Fruit fly (Drosophila melanogaster) whole organism, wandering third instar larva: ENCODE results near the gene CG32388.

ENCODE experiments used
- Abd-B ChIP-seq: fragments of >200 bp; optimal IDR thresholded peaks from 2 replicates; lab custom pipeline; 2017; ENCODE audit warnings: missing biosample characterization, missing genetic modification characterization
- CG32264 ChIP-seq: fragments of 200-800 bp; sonication (Bioruptor generic); optimal IDR thresholded peaks from 2 replicates; lab custom pipeline; 2016; ENCODE audit warnings: missing biosample characterization, missing genetic modification characterization
- CG9705 ChIP-seq: fragments of 200-800 bp; sonication (Bioruptor generic); optimal IDR thresholded peaks from 2 replicates; lab custom pipeline; 2018; ENCODE audit warnings: missing biosample characterization, mild to moderate bottlenecking, missing genetic modification characterization
- CrebA ChIP-seq: fragments of 200-800 bp; sonication (Bioruptor generic); optimal IDR thresholded peaks from 2 replicates; lab custom pipeline; 2016; ENCODE audit warnings: missing biosample characterization, mild to moderate bottlenecking, missing genetic modification characterization, borderline replicate concordance
- Dfd ChIP-seq: fragments of >200 bp; optimal IDR thresholded peaks from 2 replicates; lab custom pipeline; 2017; ENCODE audit warnings: missing biosample characterization, missing genetic modification characterization
- Dif ChIP-seq: fragments of 200-275, 200-300 bp; sonication (Bioruptor generic); optimal IDR thresholded peaks from 2 replicates; lab custom pipeline; 2018; ENCODE audit warnings: missing biosample characterization, missing genetic modification characterization; ENCODE audit not compliant: partially characterized antibody
- GATAd ChIP-seq: sonication (Bioruptor generic); optimal IDR thresholded peaks from 2 replicates; lab custom pipeline; 2016; ENCODE audit warnings: missing biosample characterization, missing genetic modification characterization
- Hnf4 ChIP-seq: fragments of 200-800 bp; sonication (Bioruptor generic); optimal IDR thresholded peaks from 2 replicates; lab custom pipeline; 2016; ENCODE audit warnings: missing biosample characterization, mild to moderate bottlenecking, missing genetic modification characterization
- Hr78 ChIP-seq: fragments of >200 bp; optimal IDR thresholded peaks from 2 replicates; lab custom pipeline; 2017; ENCODE audit warnings: missing biosample characterization, missing genetic modification characterization
- Hr83 ChIP-seq: fragments of 200-300 bp; sonication (Bioruptor generic); optimal IDR thresholded peaks from 2 replicates; lab custom pipeline; 2016; ENCODE audit warnings: missing biosample characterization, mild to moderate bottlenecking, missing genetic modification characterization, moderate library complexity; ENCODE audit not compliant: poor library complexity, severe bottlenecking
- Jra ChIP-seq: sonication (Bioruptor generic); optimal IDR thresholded peaks from 2 replicates; lab custom pipeline; 2016; ENCODE audit warnings: missing biosample characterization, missing genetic modification characterization
- Mio ChIP-seq: sonication (Bioruptor generic); optimal IDR thresholded peaks from 2 replicates; lab custom pipeline; 2016; ENCODE audit warnings: missing biosample characterization, missing genetic modification characterization
- Myc ChIP-seq: fragments of >200 bp; optimal IDR thresholded peaks from 2 replicates; lab custom pipeline; 2017
- N ChIP-seq: fragments of >200 bp; optimal IDR thresholded peaks from 2 replicates; lab custom pipeline; 2018; ENCODE audit warnings: missing biosample characterization, missing external identifiers, missing genetic modification characterization
- OdsH ChIP-seq: fragments of 200-800 bp; sonication (Bioruptor generic); optimal IDR thresholded peaks from 2 replicates; lab custom pipeline; 2016; ENCODE audit warnings: missing biosample characterization, mild to moderate bottlenecking, missing genetic modification characterization
- Rel ChIP-seq, 2 experiments: fragments of 200-800 bp; sonication (Bioruptor generic) in 1 of 2; optimal IDR thresholded peaks; 2 replicates in 1 of 2; 3 replicates in 1 of 2; lab custom pipeline; 2016 to 2019; ENCODE audit warnings: mild to moderate bottlenecking in 2 of 2, missing biosample characterization in 2 of 2, missing genetic modification characterization in 2 of 2, moderate library complexity in 1 of 2
- Sp1 ChIP-seq: fragments of 200-800 bp; sonication (Bioruptor generic); optimal IDR thresholded peaks from 3 replicates; lab custom pipeline; 2019; ENCODE audit warnings: missing biosample characterization, mild to moderate bottlenecking, missing genetic modification characterization, moderate library complexity
- br ChIP-seq: fragments of 200-800 bp; sonication (Bioruptor generic); optimal IDR thresholded peaks from 2 replicates; lab custom pipeline; 2016; ENCODE audit warnings: missing biosample characterization, missing genetic modification characterization
- brk ChIP-seq: fragments of 200-800 bp; sonication (Bioruptor generic); optimal IDR thresholded peaks from 2 replicates; lab custom pipeline; 2016; ENCODE audit warnings: missing biosample characterization, mild to moderate bottlenecking, missing genetic modification characterization
- dl ChIP-seq, 2 experiments: fragments of 175-275, 200-275 bp in 1 of 2; fragments of 200-275 bp in 1 of 2; sonication (Bioruptor generic); optimal IDR thresholded peaks; lab custom pipeline; 2018; ENCODE audit warnings: mild to moderate bottlenecking in 2 of 2, missing biosample characterization in 2 of 2, missing genetic modification characterization in 2 of 2, moderate library complexity in 2 of 2; ENCODE audit not compliant: partially characterized antibody in 2 of 2, insufficient read depth in 1 of 2
- dmrt93B ChIP-seq: fragments of 200-800 bp; sonication (Bioruptor generic); optimal IDR thresholded peaks from 2 replicates; lab custom pipeline; 2018; ENCODE audit warnings: missing biosample characterization, mild to moderate bottlenecking, missing genetic modification characterization
- dsf ChIP-seq: sonication (Bioruptor generic); optimal IDR thresholded peaks from 2 replicates; lab custom pipeline; 2016; ENCODE audit warnings: missing biosample characterization, missing genetic modification characterization, borderline replicate concordance
- ey ChIP-seq: fragments of 200-800 bp; sonication (Bioruptor generic); optimal IDR thresholded peaks from 2 replicates; lab custom pipeline; 2016; ENCODE audit warnings: missing biosample characterization, missing genetic modification characterization
- foxo ChIP-seq, 2 experiments: fragments of 200-800 bp; sonication (Bioruptor generic); optimal IDR thresholded peaks; 2 replicates in 1 of 2; 3 replicates in 1 of 2; lab custom pipeline; 2016 to 2017; ENCODE audit warnings: missing biosample characterization in 2 of 2, missing genetic modification characterization in 2 of 2
- fru ChIP-seq: fragments of 200-800 bp; sonication (Bioruptor generic); optimal IDR thresholded peaks from 3 replicates; lab custom pipeline; 2016; ENCODE audit warnings: missing biosample characterization, mild to moderate bottlenecking, missing genetic modification characterization
- h ChIP-seq: fragments of 200-800 bp; sonication (Bioruptor generic); optimal IDR thresholded peaks from 3 replicates; lab custom pipeline; 2016; ENCODE audit warnings: missing biosample characterization, mild to moderate bottlenecking, missing genetic modification characterization
- jim ChIP-seq: fragments of 175-275, 200-325 bp; sonication (Bioruptor generic); optimal IDR thresholded peaks from 2 replicates; lab custom pipeline; 2016; ENCODE audit warnings: missing biosample characterization, mild to moderate bottlenecking, missing genetic modification characterization
- pan ChIP-seq: fragments of >200 bp; optimal IDR thresholded peaks from 2 replicates; lab custom pipeline; 2017
- rgr ChIP-seq: fragments of 200-800 bp; sonication (Bioruptor generic); optimal IDR thresholded peaks from 3 replicates; lab custom pipeline; 2016; ENCODE audit warnings: missing biosample characterization, mild to moderate bottlenecking, missing genetic modification characterization
- sage ChIP-seq: fragments of 200-800 bp; sonication (Bioruptor generic); optimal IDR thresholded peaks from 2 replicates; lab custom pipeline; 2016; ENCODE audit warnings: missing biosample characterization, mild to moderate bottlenecking, missing genetic modification characterization
- sv ChIP-seq: fragments of 200-800 bp; sonication (Bioruptor generic); optimal IDR thresholded peaks from 3 replicates; lab custom pipeline; 2016; ENCODE audit warnings: missing biosample characterization, missing genetic modification characterization
- tai ChIP-seq: sonication (Bioruptor generic); optimal IDR thresholded peaks from 2 replicates; lab custom pipeline; 2016; ENCODE audit warnings: missing biosample characterization, missing genetic modification characterization
- usp ChIP-seq: fragments of >200 bp; optimal IDR thresholded peaks from 2 replicates; lab custom pipeline; 2017; ENCODE audit warnings: missing biosample characterization, missing genetic modification characterization
- woc ChIP-seq: sonication (Bioruptor generic); optimal IDR thresholded peaks from 2 replicates; lab custom pipeline; 2016; ENCODE audit warnings: missing biosample characterization, mild to moderate bottlenecking, missing genetic modification characterization

Gene CG32388

dm6 chr3L:6984486-6984885 lies at the start of gene CG32388, which contains the start of gene CG43439:
Gene CG32388 (minus strand): TSS chr3L:6984586.
Gene CG43439 (minus strand): TSS chr3L:6984586.
- TF ChIP-seq N, result no peak
- no peak for TF ChIP-seq Mio (GFP tag; lab: Kevin White, UChicago)
- TF ChIP-seq usp, result no peak
- TF ChIP-seq sv (GFP tag; lab: Kevin White, UChicago), result no peak
- no peak for TF ChIP-seq br (GFP tag; lab: Kevin White, UChicago)
- TF ChIP-seq CG32264, result no peak
- TF ChIP-seq Hr83 (GFP tag; lab: Kevin White, UChicago), result no peak
- TF ChIP-seq CG9705 (GFP tag; lab: Kevin White, UChicago), result no peak
- TF ChIP-seq ey, result no peak
- TF ChIP-seq fru (GFP tag; lab: Kevin White, UChicago), result no peak
- TF ChIP-seq rgr (GFP tag; lab: Kevin White, UChicago), result no peak

dm6 chr3L:7026694-7027093 lies 42.3 kb upstream of the CG32388 start, which contains the start of gene CG17744:
Gene CG17744 (minus strand): TSS chr3L:7026794.
- TF ChIP-seq h (GFP tag; lab: Kevin White, UChicago) (no peak), Abd-B (GFP tag; lab: Kevin White, UChicago) (no peak), fru (GFP tag; lab: Kevin White, UChicago) (no peak), CG32264 (no peak), Myc (no peak), ey (no peak), Rel (GFP tag; optimal IDR thresholded peaks at IDR 0.05; lab: Kevin White, UChicago) (no peak), Rel (tag; optimal IDR thresholded peaks at IDR 0.05; lab: Kevin White, UChicago) (no peak), OdsH (GFP tag; lab: Kevin White, UChicago) (no peak), Dfd (no peak), br (GFP tag; lab: Kevin White, UChicago) (no peak)

- peak; percentile 0 for TF ChIP-seq Myc
- TF ChIP-seq woc (GFP tag; lab: Kevin White, UChicago), result no peak
Measured at dm6 chr3L:7013568-7014305, 29.4 kb upstream of the CG32388 start.

- TF ChIP-seq Myc (peak; percentile 38), GATAd (GFP tag; lab: Kevin White, UChicago) (no peak)
Measured at dm6 chr3L:7012271-7012670, 27.9 kb upstream of the CG32388 start.

dm6 chr3L:7009886-7010285 lies 25.5 kb upstream of the CG32388 start:
- no peak for TF ChIP-seq GATAd (GFP tag; lab: Kevin White, UChicago)
- TF ChIP-seq Jra, result no peak
- TF ChIP-seq N, result no peak
- no peak for TF ChIP-seq tai (GFP tag; lab: Kevin White, UChicago)
- TF ChIP-seq Dfd, result no peak
- no peak for TF ChIP-seq pan (lab: Kevin White, UChicago)
- TF ChIP-seq, all 38 proteins: peak for 0

- TF ChIP-seq Dfd (no peak), Rel (GFP tag; optimal IDR thresholded peaks at IDR 0.05; lab: Kevin White, UChicago) (no peak), Rel (tag; optimal IDR thresholded peaks at IDR 0.05; lab: Kevin White, UChicago) (no peak), Myc (no peak), rgr (GFP tag; lab: Kevin White, UChicago) (no peak), CG9705 (GFP tag; lab: Kevin White, UChicago) (no peak), dmrt93B (no peak), Hr83 (GFP tag; lab: Kevin White, UChicago) (no peak)
Measured at dm6 chr3L:7009411-7009810, 25.0 kb upstream of the CG32388 start.

dm6 chr3L:7008351-7008750 lies 24.0 kb upstream of the CG32388 start:
- TF ChIP-seq Jra (no peak), dsf (GFP tag; lab: Kevin White, UChicago) (no peak), Dif (GFP tag; lab: Kevin White, UChicago) (no peak), sv (GFP tag; lab: Kevin White, UChicago) (peak; percentile 63), br (GFP tag; lab: Kevin White, UChicago) (no peak), brk (GFP tag; lab: Kevin White, UChicago) (no peak), dl (GFP tag; optimal IDR thresholded peaks at IDR 0.05; lab: Kevin White, UChicago; ENCODE audit: insufficient read depth in 1 of 2, partially characterized antibody in 2 of 2) (no peak), h (GFP tag; lab: Kevin White, UChicago) (no peak), Hr83 (GFP tag; lab: Kevin White, UChicago) (no peak), woc (GFP tag; lab: Kevin White, UChicago) (peak; percentile 19), Hr78 (no peak), jim (GFP tag; lab: Kevin White, UChicago) (no peak), Abd-B (GFP tag; lab: Kevin White, UChicago) (no peak), pan (lab: Kevin White, UChicago) (no peak), Sp1 (GFP tag; lab: Kevin White, UChicago) (peak; percentile 30), foxo (GFP tag; optimal IDR thresholded peaks at IDR 0.05; lab: Kevin White, UChicago) (peak in 1 of 2 experiments; percentile 8), Hnf4 (GFP tag; lab: Kevin White, UChicago) (no peak), OdsH (GFP tag; lab: Kevin White, UChicago) (no peak), rgr (GFP tag; lab: Kevin White, UChicago) (peak; percentile 19), sage (no peak), ey (no peak), tai (GFP tag; lab: Kevin White, UChicago) (no peak), CrebA (GFP tag; lab: Kevin White, UChicago) (no peak), usp (no peak), fru (GFP tag; lab: Kevin White, UChicago) (peak; percentile 30)
